Worm (Caenorhabditis elegans): Measurements from ENCODE around the gene tag-278.

tag-278 gene

DNA sequence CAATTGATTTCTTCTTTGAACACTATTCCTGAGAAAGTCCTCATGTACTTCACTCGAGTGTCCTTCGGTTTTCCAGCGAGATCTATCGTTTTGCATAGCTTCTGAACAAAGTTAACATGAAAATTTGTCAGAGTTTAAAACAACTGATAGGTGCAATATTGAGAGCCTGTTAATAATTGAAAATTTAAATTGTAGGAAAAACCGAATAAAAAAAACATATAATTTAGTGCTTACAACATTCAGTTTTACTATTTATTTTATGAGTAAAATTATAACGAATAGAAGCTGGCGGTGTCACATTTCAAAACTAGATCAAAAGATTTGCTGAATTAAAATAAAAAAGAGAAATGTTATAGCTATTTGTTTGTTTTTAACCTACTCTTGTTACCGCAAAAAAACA lies 4.1 kb upstream of the tag-278 start, which contains the start of gene C02F12.8:
Gene C02F12.8, minus strand, starts transcription at position 101 of the 400 bp plus-strand sequence.
- TF ChIP-seq unc-62 (GFP tag; optimal IDR thresholded peaks at IDR 0.05): no peak

DNA sequence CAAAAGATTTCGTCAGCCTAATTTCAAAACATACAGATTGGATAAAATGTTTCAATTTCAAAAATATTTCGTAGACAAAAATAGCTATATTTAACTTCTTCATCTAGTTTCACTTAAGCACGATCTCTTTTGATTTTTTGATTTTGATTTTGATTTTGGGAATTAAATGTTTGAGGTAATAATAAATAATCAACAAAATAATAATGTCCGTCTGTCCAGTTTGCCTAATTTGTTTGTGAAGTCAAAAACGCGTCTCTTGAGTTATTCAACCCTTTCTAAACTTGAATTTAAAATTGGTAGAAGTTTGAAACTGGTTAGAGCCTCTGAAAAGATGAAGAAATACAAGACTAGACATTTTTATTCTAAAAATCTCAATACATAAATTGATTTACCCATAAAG lies 797 bp upstream of the tag-278 start:
- no peak for TF ChIP-seq unc-62 (GFP tag; optimal IDR thresholded peaks at IDR 0.05)

- no peak for TF ChIP-seq unc-62 (GFP tag; optimal IDR thresholded peaks at IDR 0.05)
Measured at ce11 chrX:3686420-3686819, 2.6 kb downstream of the tag-278 start.

- no peak for TF ChIP-seq unc-62 (GFP tag; optimal IDR thresholded peaks at IDR 0.05)
Measured at ce11 chrX:3683060-3683459, 5.9 kb downstream of the tag-278 start.

ce11 chrX:3680544-3681214 lies 8.3 kb downstream of the tag-278 start, which contains the start of gene tsp-17:
Gene tsp-17 (plus strand): TSS chrX:3681164.
- TF ChIP-seq unc-62 (GFP tag; optimal IDR thresholded peaks at IDR 0.05): no peak

DNA sequence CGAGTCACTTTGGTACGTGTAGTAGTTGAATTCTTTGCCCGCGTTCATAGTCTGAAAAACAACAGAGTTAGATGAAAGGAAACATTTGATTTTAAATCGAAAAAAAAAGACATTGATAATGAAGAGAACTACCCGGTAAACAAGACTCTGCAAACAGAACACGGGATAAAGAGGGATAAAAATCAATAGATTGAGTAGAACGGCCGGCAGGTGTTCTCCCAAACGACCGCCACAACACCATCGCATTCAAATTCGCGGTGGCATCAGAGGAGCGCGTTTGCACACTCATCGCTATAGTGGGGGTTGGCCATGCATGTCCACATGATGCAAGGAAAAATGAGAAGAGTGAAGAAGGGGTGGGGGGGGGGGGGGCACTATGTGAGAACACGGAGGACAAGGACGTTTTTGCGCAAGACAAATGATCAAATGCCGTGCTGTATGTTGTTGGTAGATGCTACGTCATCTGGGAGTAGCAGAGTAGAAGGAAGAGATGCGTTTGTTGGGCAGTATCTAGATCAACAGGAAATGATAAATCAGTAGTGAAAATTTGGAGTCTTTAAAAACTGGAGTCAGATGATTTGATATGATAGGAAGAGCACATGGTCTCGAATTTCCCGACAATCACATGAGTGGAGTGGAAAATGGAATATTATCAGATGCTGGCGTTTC lies 10.4 kb downstream of the tag-278 start, which contains the start of gene tag-52:
Gene tag-52, minus strand, starts transcription at position 51 of the 669 bp plus-strand sequence.
- TF ChIP-seq unc-62 (GFP tag; optimal IDR thresholded peaks at IDR 0.05): no peak

DNA sequence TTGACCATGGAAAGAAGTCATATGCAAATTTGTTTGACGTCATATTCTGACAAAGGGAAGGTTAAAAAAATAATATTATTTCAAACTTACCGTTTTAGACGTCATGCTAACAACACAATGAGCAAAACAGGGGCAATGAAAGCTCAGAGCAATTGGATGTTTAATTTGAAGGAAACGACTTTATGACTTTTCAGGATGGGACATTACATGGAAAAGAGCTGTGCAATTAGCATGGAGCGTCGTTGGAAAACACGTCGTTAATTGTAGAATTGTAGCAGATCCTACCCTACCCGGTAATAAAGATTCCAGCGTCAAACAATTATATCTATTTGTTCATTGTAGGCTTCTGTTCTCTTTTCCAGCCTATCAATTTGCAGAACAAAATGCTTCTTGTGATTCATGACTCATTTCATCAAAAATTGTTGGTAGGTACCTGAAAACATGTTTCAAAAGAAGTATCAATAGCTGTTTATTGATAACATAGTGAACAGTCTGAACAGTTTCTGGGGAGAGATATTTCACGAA lies 15.4 kb downstream of the tag-278 start, which contains the start of gene ceh-63:
Gene ceh-63, minus strand, starts transcription at position 475 of the 525 bp plus-strand sequence.
- TF ChIP-seq unc-62 (GFP tag; optimal IDR thresholded peaks at IDR 0.05): no peak

DNA sequence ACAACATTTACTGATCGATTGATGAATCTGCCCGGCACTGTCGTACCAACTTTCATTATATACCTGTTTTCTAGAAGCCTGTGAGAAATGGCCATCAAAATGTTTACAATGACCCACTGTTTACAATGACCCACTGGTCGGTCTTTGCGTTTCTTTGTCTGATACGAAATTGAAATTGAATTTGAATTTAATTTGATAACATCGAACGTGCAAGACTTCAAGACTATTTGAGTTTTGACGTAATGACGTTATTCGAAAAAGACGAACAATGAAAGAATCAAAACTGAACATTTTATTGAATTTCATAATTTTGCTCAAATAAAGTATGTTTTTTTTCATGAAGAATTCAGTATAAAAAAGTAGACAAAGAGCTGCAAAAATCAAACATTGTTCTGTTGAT lies 17.0 kb downstream of the tag-278 start, which contains the start of gene C02F12.5:
Gene C02F12.5, minus strand, starts transcription at position 101 of the 400 bp plus-strand sequence.
- no peak for TF ChIP-seq unc-62 (GFP tag; optimal IDR thresholded peaks at IDR 0.05)

ce11 chrX:3668842-3669241 lies 20.2 kb downstream of the tag-278 start, which contains the start of gene snet-1:
Gene snet-1 (minus strand): TSS chrX:3668942.
- TF ChIP-seq unc-62 (GFP tag; optimal IDR thresholded peaks at IDR 0.05): no peak

- TF ChIP-seq unc-62 (GFP tag; optimal IDR thresholded peaks at IDR 0.05): no peak
Measured at ce11 chrX:3659192-3659591, 29.8 kb downstream of the tag-278 start, which contains the start of gene R11G1.1. Gene R11G1.1 (plus strand): TSS chrX:3659492.

- no peak for TF ChIP-seq unc-62 (GFP tag; optimal IDR thresholded peaks at IDR 0.05)
Measured at ce11 chrX:3655972-3656371, 33.0 kb downstream of the tag-278 start, which contains the start of gene R11G1.7. Gene R11G1.7 (plus strand): TSS chrX:3656272.

DNA sequence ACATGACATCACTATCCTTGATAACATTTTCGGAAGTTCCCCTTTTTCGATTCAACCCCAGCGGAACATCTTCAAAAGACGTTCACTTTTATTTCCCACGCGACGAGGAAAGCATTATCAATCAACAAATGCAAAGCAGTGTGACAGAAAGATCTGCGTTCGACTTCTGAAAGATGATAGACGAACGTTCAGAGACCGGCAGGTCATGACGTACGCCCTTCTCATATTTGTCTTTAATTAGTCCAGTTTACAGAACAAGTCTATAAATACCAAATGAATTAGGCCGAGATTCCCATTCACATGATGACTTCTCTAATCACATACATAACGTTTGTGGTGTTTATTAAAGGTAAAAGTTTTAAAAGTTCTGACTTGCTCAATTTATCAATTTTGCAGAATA lies 34.4 kb downstream of the tag-278 start, which contains the start of gene R11G1.11:
Gene R11G1.11, plus strand, starts transcription at position 301 of the 400 bp plus-strand sequence.
- no peak for TF ChIP-seq unc-62 (GFP tag; optimal IDR thresholded peaks at IDR 0.05)

DNA sequence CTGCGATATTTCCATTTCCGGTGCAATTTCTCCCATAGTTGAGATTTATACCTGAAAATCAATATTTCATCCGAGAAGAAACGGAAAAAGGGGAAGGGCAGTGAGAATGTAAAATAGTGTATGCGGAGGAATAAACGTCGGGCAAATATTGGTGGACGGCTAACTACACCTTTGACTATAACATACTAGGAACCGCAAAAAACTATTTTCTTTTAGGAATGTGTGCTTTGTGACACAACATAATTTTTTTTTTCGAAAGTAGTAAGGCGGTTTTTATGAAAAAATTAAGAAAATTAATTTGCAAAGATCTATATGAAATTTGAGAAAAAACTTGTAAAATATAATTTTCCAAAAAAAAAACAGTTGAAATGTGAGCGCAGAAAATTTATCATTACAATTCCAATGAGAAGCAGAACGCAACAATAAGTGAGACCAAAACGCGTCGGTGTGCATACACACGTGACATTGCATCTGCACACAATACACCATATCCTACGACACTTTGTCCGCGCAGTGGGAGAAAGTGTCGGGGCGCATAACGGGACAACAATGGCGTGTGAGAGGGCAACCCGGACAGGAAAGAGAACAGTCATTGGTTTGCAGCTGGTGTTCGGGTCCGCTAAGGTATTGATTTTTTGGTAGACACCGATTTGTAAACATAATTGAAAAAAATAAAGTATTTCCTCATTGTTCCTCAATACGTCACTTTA lies 38.8 kb downstream of the tag-278 start, which contains the start of the genes sax-1 and R11G1.2:
Gene sax-1, minus strand, starts transcription at position 51 of the 710 bp plus-strand sequence.
Gene R11G1.2, plus strand, starts transcription at position 515 of the 710 bp plus-strand sequence.
- no peak for TF ChIP-seq unc-62 (GFP tag; optimal IDR thresholded peaks at IDR 0.05)

- no peak for TF ChIP-seq unc-62 (GFP tag; optimal IDR thresholded peaks at IDR 0.05)
Measured at ce11 chrX:3645924-3646323, 43.1 kb downstream of the tag-278 start.

DNA sequence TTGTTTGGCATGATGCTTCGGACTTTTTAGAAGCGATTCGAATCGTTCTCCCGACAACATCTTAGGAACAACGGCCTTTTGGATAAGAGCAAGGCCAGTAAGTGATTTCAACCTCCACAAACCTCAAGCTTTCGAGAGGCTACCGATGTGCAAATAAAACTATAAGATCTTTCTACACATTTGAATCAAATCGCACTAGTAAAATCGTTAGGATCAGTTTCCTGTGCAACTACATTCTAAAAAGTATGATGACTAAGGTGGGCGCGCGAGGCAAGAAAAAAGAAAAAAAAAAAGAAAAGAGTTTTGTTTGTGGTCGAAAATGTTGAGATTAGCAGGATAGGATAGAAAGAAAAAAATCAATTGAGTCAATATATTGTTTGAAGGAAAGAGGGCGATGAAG lies 44.2 kb downstream of the tag-278 start, which contains the start of gene tmem-24:
Gene tmem-24, minus strand, starts transcription at position 101 of the 400 bp plus-strand sequence.
- no peak for TF ChIP-seq unc-62 (GFP tag; optimal IDR thresholded peaks at IDR 0.05)
